Worm (Caenorhabditis elegans) whole organism, L2 larva: Measurements from ENCODE around the gene C56G2.9.

Experiments
- C34F6.9 ChIP-seq: fragments of 150-350 bp; optimal IDR thresholded peaks from 2 replicates; lab custom pipeline; 2014; ENCODE audit warnings: missing biosample characterization, missing genetic modification characterization
- F13H6.1 ChIP-seq: sonication (generic microtip); optimal IDR thresholded peaks from 2 replicates; lab custom pipeline; 2016; ENCODE audit warnings: missing genetic modification characterization, missing compliant biosample characterization
- R02D3.7 ChIP-seq: fragments of 150-350 bp; optimal IDR thresholded peaks from 2 replicates; lab custom pipeline; 2014; ENCODE audit warnings: missing biosample characterization, missing genetic modification characterization
- Y55F3AM.14 ChIP-seq: fragments of 200-800 bp; sonication (Bioruptor generic); optimal IDR thresholded peaks from 2 replicates; lab custom pipeline; 2018; ENCODE audit warnings: mild to moderate bottlenecking, missing genetic modification characterization, missing compliant biosample characterization
- ZK546.5 ChIP-seq: sonication (generic microtip); optimal IDR thresholded peaks from 2 replicates; lab custom pipeline; 2017; ENCODE audit warnings: missing biosample characterization, missing genetic modification characterization
- alr-1 ChIP-seq: fragments of 150-350 bp; optimal IDR thresholded peaks from 2 replicates; lab custom pipeline; 2014; ENCODE audit warnings: missing biosample characterization, missing genetic modification characterization
- aly-2 ChIP-seq: fragments of 150-350 bp; optimal IDR thresholded peaks from 2 replicates; lab custom pipeline; 2014; ENCODE audit warnings: missing biosample characterization, missing genetic modification characterization
- ama-1 ChIP-seq: fragments of 150-350 bp; optimal IDR thresholded peaks from 2 replicates; lab custom pipeline; 2018; ENCODE audit warnings: inconsistent platforms
- blmp-1 ChIP-seq: sonication (generic microtip); optimal IDR thresholded peaks from 2 replicates; lab custom pipeline; 2017; ENCODE audit warnings: missing genetic modification characterization, mild to moderate bottlenecking, missing compliant biosample characterization, antibody characterized with exemption, moderate library complexity; ENCODE audit not compliant: insufficient read depth
- ceh-16 ChIP-seq: fragments of 150-350 bp; optimal IDR thresholded peaks from 2 replicates; lab custom pipeline; 2014; ENCODE audit warnings: missing biosample characterization, missing genetic modification characterization
- crh-2 ChIP-seq: sonication (generic microtip); optimal IDR thresholded peaks from 2 replicates; lab custom pipeline; 2017; ENCODE audit warnings: missing biosample characterization, missing genetic modification characterization
- egl-27 ChIP-seq: sonication (generic microtip); optimal IDR thresholded peaks from 3 replicates; lab custom pipeline; 2017; ENCODE audit warnings: missing biosample characterization, missing genetic modification reagents, missing genetic modification characterization
- elt-1 ChIP-seq: fragments of 150-350 bp; optimal IDR thresholded peaks from 2 replicates; lab custom pipeline; 2014; ENCODE audit warnings: missing biosample characterization, missing genetic modification characterization
- elt-3 ChIP-seq: sonication (generic microtip); optimal IDR thresholded peaks from 2 replicates; lab custom pipeline; 2017; ENCODE audit warnings: missing biosample characterization, missing genetic modification characterization
- fos-1 ChIP-seq: fragments of 150-350 bp; optimal IDR thresholded peaks from 2 replicates; lab custom pipeline; 2014; ENCODE audit warnings: missing biosample characterization, missing genetic modification characterization
- gmeb-1 ChIP-seq: fragments of 150-350 bp; optimal IDR thresholded peaks from 2 replicates; lab custom pipeline; 2014; ENCODE audit warnings: missing biosample characterization, missing genetic modification characterization
- lin-11 ChIP-seq: fragments of 150-350 bp; sonication (generic microtip); optimal IDR thresholded peaks from 2 replicates; lab custom pipeline; 2014; ENCODE audit warnings: missing biosample characterization, missing genetic modification characterization, inconsistent platforms, mixed read lengths
- lin-13 ChIP-seq: fragments of 150-350 bp; optimal IDR thresholded peaks from 2 replicates; lab custom pipeline; 2014; ENCODE audit warnings: missing biosample characterization, missing genetic modification reagents, missing genetic modification characterization
- lin-39 ChIP-seq: fragments of 150-350 bp; optimal IDR thresholded peaks from 2 replicates; lab custom pipeline; 2014; ENCODE audit warnings: missing biosample characterization, missing genetic modification reagents, missing genetic modification characterization
- lsy-2 ChIP-seq, 2 experiments: fragments of 150-350 bp in 1 of 2; sonication (generic microtip) in 1 of 2; optimal IDR thresholded peaks; 2 replicates each; lab custom pipeline; 2014 to 2017; ENCODE audit warnings: missing biosample characterization in 2 of 2, missing genetic modification characterization in 2 of 2
- mab-5 ChIP-seq: fragments of 150-350 bp; optimal IDR thresholded peaks from 2 replicates; lab custom pipeline; 2014; ENCODE audit warnings: missing biosample characterization, missing genetic modification characterization
- mbf-1 ChIP-seq: sonication (generic microtip); optimal IDR thresholded peaks from 2 replicates; lab custom pipeline; 2017; ENCODE audit warnings: missing biosample characterization, missing genetic modification characterization
- mdl-1 ChIP-seq, 2 experiments: fragments of 150-350 bp in 1 of 2; sonication (generic microtip) in 1 of 2; optimal IDR thresholded peaks; 2 replicates each; lab custom pipeline; 2017; ENCODE audit warnings: missing biosample characterization in 2 of 2, missing genetic modification characterization in 2 of 2
- nhr-11 ChIP-seq: fragments of 150-350 bp; optimal IDR thresholded peaks from 2 replicates; lab custom pipeline; 2014; ENCODE audit warnings: missing biosample characterization, missing genetic modification characterization
- nhr-12 ChIP-seq: fragments of 150-350 bp; optimal IDR thresholded peaks from 2 replicates; lab custom pipeline; 2014; ENCODE audit warnings: missing biosample characterization, missing genetic modification characterization
- nhr-129 ChIP-seq: fragments of 150-350 bp; optimal IDR thresholded peaks from 2 replicates; lab custom pipeline; 2014; ENCODE audit warnings: missing biosample characterization, missing genetic modification characterization
- nhr-21 ChIP-seq: fragments of 150-350 bp; optimal IDR thresholded peaks from 2 replicates; lab custom pipeline; 2014; ENCODE audit warnings: missing biosample characterization, missing genetic modification characterization
- nhr-23 ChIP-seq: fragments of 150-350 bp; optimal IDR thresholded peaks from 2 replicates; lab custom pipeline; 2014; ENCODE audit warnings: missing biosample characterization, missing genetic modification reagents, missing genetic modification characterization
- nhr-237 ChIP-seq: fragments of 150-350 bp; optimal IDR thresholded peaks from 2 replicates; lab custom pipeline; 2014; ENCODE audit warnings: missing biosample characterization, missing genetic modification characterization
- nhr-25 ChIP-seq: fragments of 150-350 bp; sonication (generic microtip); optimal IDR thresholded peaks from 3 replicates; lab custom pipeline; 2014; ENCODE audit warnings: missing biosample characterization, missing genetic modification characterization
- nhr-6 ChIP-seq: fragments of 150-350 bp; optimal IDR thresholded peaks from 2 replicates; lab custom pipeline; 2014; ENCODE audit warnings: missing biosample characterization, missing genetic modification characterization
- nhr-77 ChIP-seq: fragments of 150-350 bp; optimal IDR thresholded peaks from 2 replicates; lab custom pipeline; 2014; ENCODE audit warnings: missing biosample characterization, missing genetic modification characterization
- peb-1 ChIP-seq: fragments of 150-350 bp; optimal IDR thresholded peaks from 2 replicates; lab custom pipeline; 2014; ENCODE audit warnings: missing biosample characterization, missing genetic modification characterization
- sem-4 ChIP-seq: fragments of 150-350 bp; optimal IDR thresholded peaks from 2 replicates; lab custom pipeline; 2014; ENCODE audit warnings: missing biosample characterization, missing genetic modification reagents, missing genetic modification characterization
- skn-1 ChIP-seq: sonication (generic microtip); optimal IDR thresholded peaks from 2 replicates; lab custom pipeline; 2017; ENCODE audit warnings: missing biosample characterization, missing genetic modification characterization
- sma-3 ChIP-seq: sonication (generic microtip); optimal IDR thresholded peaks from 2 replicates; lab custom pipeline; 2016; ENCODE audit warnings: missing genetic modification reagents, missing genetic modification characterization, missing compliant biosample characterization
- sma-9 ChIP-seq, 2 experiments: fragments of 150-350 bp in 1 of 2; sonication (generic microtip) in 1 of 2; optimal IDR thresholded peaks; 2 replicates each; lab custom pipeline; 2014 to 2016; ENCODE audit warnings: missing genetic modification characterization in 2 of 2, mild to moderate bottlenecking in 1 of 2, missing biosample characterization in 1 of 2, missing compliant biosample characterization in 1 of 2, missing genetic modification reagents in 1 of 2, moderate library complexity in 1 of 2
- snpc-4 ChIP-seq: fragments of 150-350 bp; optimal IDR thresholded peaks from 2 replicates; lab custom pipeline; 2014; ENCODE audit warnings: missing biosample characterization, missing genetic modification characterization
- unc-39 ChIP-seq: fragments of 150-350 bp; optimal IDR thresholded peaks from 2 replicates; lab custom pipeline; 2014; ENCODE audit warnings: missing biosample characterization, missing genetic modification characterization
- unc-55 ChIP-seq: fragments of 150-350 bp; sonication (generic microtip); optimal IDR thresholded peaks from 3 replicates; lab custom pipeline; 2014; ENCODE audit warnings: missing biosample characterization, missing genetic modification reagents, missing genetic modification characterization
- unc-62 ChIP-seq: fragments of 150-350 bp; optimal IDR thresholded peaks from 2 replicates; lab custom pipeline; 2014; ENCODE audit warnings: missing biosample characterization, missing genetic modification reagents, missing genetic modification characterization
- ztf-1 ChIP-seq: fragments of 200-800 bp; sonication (Bioruptor generic); conservative IDR thresholded peaks from 2 replicates; pipeline ENCODE4 v1.3.6; 2022; ENCODE audit warnings: missing genetic modification characterization, missing compliant biosample characterization
- ztf-11 ChIP-seq: sonication (generic microtip); optimal IDR thresholded peaks from 2 replicates; lab custom pipeline; 2017; ENCODE audit warnings: missing biosample characterization, missing genetic modification characterization
- ztf-4 ChIP-seq: fragments of 150-350 bp; optimal IDR thresholded peaks from 2 replicates; lab custom pipeline; 2014; ENCODE audit warnings: missing biosample characterization, missing genetic modification characterization

Gene C56G2.9

ce11 chrIII:6364395-6364794 lies 21.3 kb upstream of the C56G2.9 start (continued):
- TF ChIP-seq R02D3.7 (tag; lab: Kevin White, UChicago) (no peak), skn-1 (no peak), nhr-25 (tag; lab: Kevin White, UChicago) (peak; percentile 82), nhr-23 (tag; lab: Kevin White, UChicago) (no peak), Y55F3AM.14 (GFP tag; lab: Kevin White, UChicago) (no peak), sem-4 (tag; lab: Kevin White, UChicago) (peak; percentile 55), snpc-4 (no peak), unc-55 (GFP tag; lab: Kevin White, UChicago) (no peak), C34F6.9 (peak; percentile 15), nhr-12 (tag; lab: Kevin White, UChicago) (no peak), unc-62 (GFP tag; lab: Kevin White, UChicago) (peak; percentile 7), ceh-16 (tag; lab: Kevin White, UChicago) (peak; percentile 99), nhr-21 (tag; lab: Kevin White, UChicago) (peak; percentile 16), F13H6.1 (tag; lab: Kevin White, UChicago) (peak; percentile 21)

DNA sequence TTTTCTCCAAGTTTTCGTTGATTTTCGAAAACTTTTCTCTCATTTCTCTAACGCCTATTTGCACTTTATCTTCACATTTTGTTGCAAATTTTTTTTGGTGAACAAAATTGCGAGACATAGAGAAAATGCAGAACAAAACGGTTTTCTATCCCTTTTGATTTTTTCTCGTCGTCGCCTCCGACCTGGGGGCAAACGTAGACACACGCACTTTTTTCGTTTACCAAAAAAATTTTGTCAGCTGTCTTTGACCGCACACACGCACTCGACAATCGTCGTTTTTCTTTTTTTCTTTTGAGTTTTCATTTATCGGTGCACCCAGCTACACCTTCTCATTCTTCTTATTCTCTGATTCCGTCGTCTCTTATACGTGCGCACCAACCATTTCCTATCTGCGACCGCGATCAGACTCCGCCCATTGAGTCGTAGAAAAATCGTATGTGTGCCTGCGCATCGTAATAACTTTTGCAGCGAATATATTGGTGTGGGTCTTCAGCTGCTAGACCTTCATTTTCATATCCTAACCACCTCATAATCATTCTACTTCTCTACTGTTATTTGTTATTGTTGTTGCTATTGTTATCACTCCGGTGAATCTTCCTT lies 19.3 kb upstream of the C56G2.9 start:
- TF ChIP-seq ceh-16 (tag; lab: Kevin White, UChicago) (peak; percentile 21), lsy-2 (tag; optimal IDR thresholded peaks at IDR 0.05; lab: Kevin White, UChicago) (peak; percentile 0 to 60), ZK546.5 (no peak), ztf-4 (tag; lab: Kevin White, UChicago) (peak; percentile 69), mbf-1 (tag; lab: Kevin White, UChicago) (no peak), mdl-1 (tag; optimal IDR thresholded peaks at IDR 0.05; lab: Kevin White, UChicago) (peak in 1 of 2 experiments; percentile 31), C34F6.9 (peak; percentile 60), nhr-77 (tag; lab: Kevin White, UChicago) (no peak), nhr-25 (tag; lab: Kevin White, UChicago) (peak; percentile 59), sma-9 (GFP tag; optimal IDR thresholded peaks at IDR 0.05; lab: Kevin White, UChicago) (peak; percentile 93), sma-9 (tag; optimal IDR thresholded peaks at IDR 0.05; lab: Kevin White, UChicago) (no peak), nhr-21 (tag; lab: Kevin White, UChicago) (peak; percentile 68), gmeb-1 (tag; lab: Kevin White, UChicago) (peak; percentile 42), sma-3 (peak; percentile 58), fos-1 (tag; lab: Kevin White, UChicago) (peak; percentile 75), nhr-129 (peak; percentile 79), egl-27 (tag; lab: Kevin White, UChicago) (peak; percentile 85), nhr-11 (no peak), F13H6.1 (tag; lab: Kevin White, UChicago) (peak; percentile 75), unc-55 (GFP tag; lab: Kevin White, UChicago) (peak; percentile 19), blmp-1 (peak; percentile 62)

DNA sequence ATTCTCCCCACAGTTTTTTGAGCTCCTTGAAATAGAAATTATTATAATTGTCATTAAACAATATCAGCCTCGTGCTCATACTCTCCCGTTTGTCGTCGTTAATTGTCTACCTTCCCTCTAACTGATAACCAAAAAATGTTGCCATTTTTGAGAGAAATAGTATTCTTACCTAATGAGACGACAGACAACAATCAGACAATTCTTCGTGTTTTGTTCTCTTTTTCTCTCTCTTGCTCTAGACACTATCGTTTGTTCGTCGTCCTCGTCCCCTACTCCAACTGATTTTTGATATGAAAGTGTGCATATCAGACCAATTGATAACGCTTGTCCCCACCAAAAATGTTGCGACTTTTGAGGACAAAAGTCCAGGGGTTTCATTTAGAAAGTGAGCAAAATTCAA lies 18.4 kb upstream of the C56G2.9 start:
- no peak for TF ChIP-seq ama-1 (lab: Kevin White, UChicago)
- no peak for TF ChIP-seq elt-3 (tag; lab: Kevin White, UChicago)
- peak in 1 of 2 experiments; percentile 16 for TF ChIP-seq mdl-1 (tag; optimal IDR thresholded peaks at IDR 0.05; lab: Kevin White, UChicago)
- TF ChIP-seq egl-27 (tag; lab: Kevin White, UChicago), result no peak
- peak; percentile 58 for TF ChIP-seq skn-1
- no peak for TF ChIP-seq elt-1 (tag; lab: Kevin White, UChicago)
- peak; percentile 9 for TF ChIP-seq nhr-129
- TF ChIP-seq nhr-12 (tag; lab: Kevin White, UChicago), result no peak
- TF ChIP-seq unc-39, result no peak
- TF ChIP-seq ZK546.5, result no peak
- TF ChIP-seq nhr-237, result no peak
- TF ChIP-seq sem-4 (tag; lab: Kevin White, UChicago), result no peak
- no peak for TF ChIP-seq ceh-16 (tag; lab: Kevin White, UChicago)
- no peak for TF ChIP-seq unc-55 (GFP tag; lab: Kevin White, UChicago)
- TF ChIP-seq mbf-1 (tag; lab: Kevin White, UChicago), result no peak
- TF ChIP-seq F13H6.1 (tag; lab: Kevin White, UChicago), result peak; percentile 15
- TF ChIP-seq lin-11 (tag; lab: Kevin White, UChicago), result no peak
- TF ChIP-seq sma-9 (GFP tag; optimal IDR thresholded peaks at IDR 0.05; lab: Kevin White, UChicago), result peak; percentile 58
- TF ChIP-seq sma-9 (tag; optimal IDR thresholded peaks at IDR 0.05; lab: Kevin White, UChicago), result no peak
- TF ChIP-seq sma-3, result peak; percentile 5
- no peak for TF ChIP-seq C34F6.9
- no peak for TF ChIP-seq ztf-11
- no peak for TF ChIP-seq nhr-21 (tag; lab: Kevin White, UChicago)
- no peak for TF ChIP-seq unc-62 (GFP tag; lab: Kevin White, UChicago)
- TF ChIP-seq ztf-4 (tag; lab: Kevin White, UChicago), result no peak
- peak; percentile 53 for TF ChIP-seq crh-2 (tag; lab: Kevin White, UChicago)
- TF ChIP-seq nhr-11, result no peak
- TF ChIP-seq ztf-1 (GFP tag; lab: Robert Waterston, UW), result no peak
- TF ChIP-seq snpc-4, result no peak
- TF ChIP-seq nhr-25 (tag; lab: Kevin White, UChicago), result no peak
- TF ChIP-seq nhr-6, result no peak
- TF ChIP-seq peb-1, result no peak
- no peak for TF ChIP-seq Y55F3AM.14 (GFP tag; lab: Kevin White, UChicago)
- TF ChIP-seq lin-13 (GFP tag; lab: Kevin White, UChicago), result no peak
- no peak for TF ChIP-seq aly-2
- no peak for TF ChIP-seq lsy-2 (tag; optimal IDR thresholded peaks at IDR 0.05; lab: Kevin White, UChicago)
- TF ChIP-seq lin-39 (tag; lab: Kevin White, UChicago), result no peak
- TF ChIP-seq fos-1 (tag; lab: Kevin White, UChicago), result peak; percentile 78
- no peak for TF ChIP-seq alr-1 (tag; lab: Kevin White, UChicago)
- TF ChIP-seq nhr-77 (tag; lab: Kevin White, UChicago), result no peak
- TF ChIP-seq mab-5 (tag; lab: Kevin White, UChicago), result no peak
